Worm (Caenorhabditis elegans) whole organism, L1 larva: ENCODE results near the gene hlh-28.

Source experiments
- C04F5.9 ChIP-seq: sonication (generic microtip); optimal IDR thresholded peaks from 2 replicates; lab custom pipeline; 2016; ENCODE audit warnings: missing genetic modification characterization, missing compliant biosample characterization
- C16A3.4 ChIP-seq: fragments of 150-350 bp; optimal IDR thresholded peaks from 2 replicates; lab custom pipeline; 2014; ENCODE audit warnings: missing biosample characterization, missing genetic modification characterization
- F16B12.6 ChIP-seq: fragments of 150-350 bp; optimal IDR thresholded peaks from 2 replicates; lab custom pipeline; 2014; ENCODE audit warnings: missing biosample characterization, missing genetic modification characterization
- Y116A8C.19 ChIP-seq: sonication (generic microtip); optimal IDR thresholded peaks from 2 replicates; lab custom pipeline; 2016; ENCODE audit warnings: missing compliant biosample characterization, missing genetic modification characterization, borderline replicate concordance
- alr-1 ChIP-seq: fragments of 200-800 bp; sonication (Bioruptor generic); optimal IDR thresholded peaks from 2 replicates; lab custom pipeline; 2018; ENCODE audit warnings: borderline replicate concordance, mild to moderate bottlenecking, missing genetic modification characterization, missing compliant biosample characterization
- ama-1 ChIP-seq: fragments of 150-350 bp; optimal IDR thresholded peaks from 2 replicates; lab custom pipeline; 2014
- blmp-1 ChIP-seq: fragments of 150-350 bp; optimal IDR thresholded peaks from 2 replicates; lab custom pipeline; 2014; ENCODE audit warnings: missing biosample characterization, missing genetic modification characterization
- ceh-63 ChIP-seq: fragments of 200-800 bp; sonication (Bioruptor generic); optimal IDR thresholded peaks from 2 replicates; lab custom pipeline; 2018; ENCODE audit warnings: mild to moderate bottlenecking, missing genetic modification characterization, missing compliant biosample characterization
- ceh-8 ChIP-seq: fragments of 200-800 bp; sonication (Bioruptor generic); optimal IDR thresholded peaks from 2 replicates; lab custom pipeline; 2018; ENCODE audit warnings: mild to moderate bottlenecking, missing genetic modification characterization, moderate library complexity, missing compliant biosample characterization
- ceh-82 ChIP-seq, 3 experiments: fragments of 150-350 bp in 1 of 3; sonication (generic microtip) in 2 of 3; optimal IDR thresholded peaks; 2 replicates each; lab custom pipeline; 2014 to 2017; ENCODE audit warnings: missing biosample characterization in 3 of 3, missing genetic modification characterization in 3 of 3
- ceh-90 ChIP-seq: sonication (generic microtip); optimal IDR thresholded peaks from 2 replicates; lab custom pipeline; 2016; ENCODE audit warnings: missing genetic modification characterization, missing compliant biosample characterization
- dpl-1 ChIP-seq, 3 experiments: fragments of 150-350 bp in 2 of 3; sonication (generic microtip) in 1 of 3; optimal IDR thresholded peaks; 2 replicates each; lab custom pipeline; 2014 to 2017; ENCODE audit warnings: missing biosample characterization in 3 of 3, missing genetic modification characterization in 3 of 3, missing genetic modification reagents in 3 of 3
- dsc-1 ChIP-seq: sonication (generic microtip); optimal IDR thresholded peaks from 2 replicates; lab custom pipeline; 2016; ENCODE audit warnings: mild to moderate bottlenecking, missing genetic modification characterization, missing compliant biosample characterization
- efl-1 ChIP-seq, 4 experiments: fragments of 150-350 bp; optimal IDR thresholded peaks in 3 of 4; peaks in 1 of 4; 1 replicate in 1 of 4; 2 replicates in 3 of 4; lab custom pipeline; 2014; ENCODE audit warnings: missing biosample characterization in 2 of 4, missing genetic modification characterization in 2 of 4, missing genetic modification reagents in 2 of 4
- efl-3 ChIP-seq: fragments of 200-800 bp; sonication (Bioruptor generic); optimal IDR thresholded peaks from 2 replicates; lab custom pipeline; 2018; ENCODE audit warnings: mild to moderate bottlenecking, missing genetic modification characterization, missing compliant biosample characterization
- egl-27 ChIP-seq, 2 experiments: fragments of 150-350 bp in 1 of 2; sonication (generic microtip); optimal IDR thresholded peaks; 3 replicates each; lab custom pipeline; 2017 to 2018; ENCODE audit warnings: missing biosample characterization in 2 of 2, missing genetic modification characterization in 2 of 2, missing genetic modification reagents in 2 of 2
- elt-2 ChIP-seq: sonication (generic microtip); optimal IDR thresholded peaks from 2 replicates; lab custom pipeline; 2016; ENCODE audit warnings: missing genetic modification characterization, mild to moderate bottlenecking, inconsistent platforms, missing compliant biosample characterization, missing genetic modification reagents
- ets-5 ChIP-seq: fragments of 200-800 bp; sonication (Bioruptor generic); IDR thresholded peaks from 2 replicates; pipeline ENCODE4 v1.3.6; 2022; ENCODE audit warnings: missing genetic modification characterization, missing compliant biosample characterization
- fkh-8 ChIP-seq: sonication (generic microtip); optimal IDR thresholded peaks from 2 replicates; lab custom pipeline; 2016; ENCODE audit warnings: mild to moderate bottlenecking, missing genetic modification characterization, missing compliant biosample characterization
- grh-1 ChIP-seq: fragments of 200-800 bp; sonication (Bioruptor generic); IDR thresholded peaks from 2 replicates; pipeline ENCODE4 v1.3.6; 2022; ENCODE audit warnings: missing genetic modification reagents, missing genetic modification characterization, missing compliant biosample characterization
- hlh-17 ChIP-seq: fragments of 200-800 bp; sonication (Bioruptor generic); optimal IDR thresholded peaks from 2 replicates; lab custom pipeline; 2018; ENCODE audit warnings: missing genetic modification characterization, mild to moderate bottlenecking, missing compliant biosample characterization, moderate library complexity, borderline replicate concordance
- hlh-4 ChIP-seq: sonication (generic microtip); optimal IDR thresholded peaks from 2 replicates; lab custom pipeline; 2016; ENCODE audit warnings: mild to moderate bottlenecking, missing genetic modification characterization, missing compliant biosample characterization
- hpl-2 ChIP-seq: fragments of 150-350 bp; optimal IDR thresholded peaks from 2 replicates; lab custom pipeline; 2014; ENCODE audit warnings: missing biosample characterization, missing genetic modification reagents, missing genetic modification characterization
- irx-1 ChIP-seq: sonication (generic microtip); optimal IDR thresholded peaks from 2 replicates; lab custom pipeline; 2016; ENCODE audit warnings: missing genetic modification characterization, missing compliant biosample characterization
- isw-1 ChIP-seq: fragments of 200-800 bp; sonication (Bioruptor generic); IDR thresholded peaks from 2 replicates; pipeline ENCODE4 v1.3.6; 2022; ENCODE audit warnings: missing genetic modification characterization, missing compliant biosample characterization
- lin-14 ChIP-seq: fragments of 200-800 bp; sonication (Bioruptor generic); optimal IDR thresholded peaks from 2 replicates; lab custom pipeline; 2018; ENCODE audit warnings: mild to moderate bottlenecking, missing genetic modification characterization, moderate library complexity, missing compliant biosample characterization
- lin-15B ChIP-seq: fragments of 150-350 bp; sonication (generic microtip); optimal IDR thresholded peaks from 3 replicates; lab custom pipeline; 2014; ENCODE audit warnings: missing biosample characterization, missing genetic modification characterization
- lin-39 ChIP-seq: fragments of 150-350 bp; optimal IDR thresholded peaks from 2 replicates; lab custom pipeline; 2014; ENCODE audit warnings: missing biosample characterization, missing genetic modification reagents, missing genetic modification characterization
- lir-3 ChIP-seq: sonication (generic microtip); optimal IDR thresholded peaks from 2 replicates; lab custom pipeline; 2016; ENCODE audit warnings: mild to moderate bottlenecking, missing genetic modification characterization, moderate library complexity, missing compliant biosample characterization; ENCODE audit not compliant: poor library complexity
- mab-9 ChIP-seq: fragments of 200-800 bp; sonication (Bioruptor generic); IDR thresholded peaks from 2 replicates; pipeline ENCODE4 v1.3.6; 2022; ENCODE audit warnings: missing genetic modification reagents, missing genetic modification characterization, missing compliant biosample characterization
- mdl-1 ChIP-seq, 2 experiments: fragments of 150-350 bp; optimal IDR thresholded peaks; 2 replicates each; lab custom pipeline; 2014 to 2017; ENCODE audit warnings: missing biosample characterization in 2 of 2, missing genetic modification characterization in 2 of 2, inconsistent platforms in 1 of 2
- mef-2 ChIP-seq: fragments of 150-350 bp; optimal IDR thresholded peaks from 2 replicates; lab custom pipeline; 2014; ENCODE audit warnings: missing biosample characterization, missing genetic modification characterization
- mep-1 ChIP-seq: fragments of 150-350 bp; optimal IDR thresholded peaks from 2 replicates; lab custom pipeline; 2014; ENCODE audit warnings: missing biosample characterization, missing genetic modification characterization
- nhr-28 ChIP-seq: fragments of 150-350 bp; optimal IDR thresholded peaks from 2 replicates; lab custom pipeline; 2014; ENCODE audit warnings: missing biosample characterization, missing genetic modification characterization
- nhr-77 ChIP-seq: fragments of 150-350 bp; optimal IDR thresholded peaks from 2 replicates; lab custom pipeline; 2014; ENCODE audit warnings: missing biosample characterization, missing genetic modification characterization
- nhr-85 ChIP-seq: sonication (generic microtip); peaks from one replicate; lab custom pipeline; 2016; ENCODE audit warnings: missing genetic modification characterization, inconsistent platforms, missing compliant biosample characterization
- pax-3 ChIP-seq: fragments of 200-800 bp; sonication (Bioruptor generic); optimal IDR thresholded peaks from 2 replicates; lab custom pipeline; 2018; ENCODE audit warnings: mild to moderate bottlenecking, missing genetic modification characterization, moderate library complexity, missing compliant biosample characterization
- pqm-1 ChIP-seq: sonication (generic microtip); optimal IDR thresholded peaks from 3 replicates; lab custom pipeline; 2017; ENCODE audit warnings: missing biosample characterization, missing genetic modification characterization
- snu-23 ChIP-seq: sonication (generic microtip); optimal IDR thresholded peaks from 2 replicates; lab custom pipeline; 2016; ENCODE audit warnings: missing genetic modification characterization, missing compliant biosample characterization
- tlp-1 ChIP-seq: fragments of 150-350 bp; optimal IDR thresholded peaks from 2 replicates; lab custom pipeline; 2014; ENCODE audit warnings: missing biosample characterization, missing genetic modification characterization
- unc-130 ChIP-seq: fragments of 150-350 bp; optimal IDR thresholded peaks from 2 replicates; lab custom pipeline; 2017; ENCODE audit warnings: missing biosample characterization, missing genetic modification characterization, inconsistent platforms
- unc-30 ChIP-seq: sonication (generic microtip); optimal IDR thresholded peaks from 2 replicates; lab custom pipeline; 2017; ENCODE audit warnings: missing biosample characterization, missing genetic modification characterization
- unc-62 ChIP-seq: fragments of 150-350 bp; optimal IDR thresholded peaks from 2 replicates; lab custom pipeline; 2014; ENCODE audit warnings: missing biosample characterization, missing genetic modification reagents, missing genetic modification characterization
- unc-86 ChIP-seq: sonication (generic microtip); optimal IDR thresholded peaks from 2 replicates; lab custom pipeline; 2016; ENCODE audit warnings: missing genetic modification characterization, missing compliant biosample characterization
- unc-98 ChIP-seq: fragments of 200-800 bp; sonication (Bioruptor generic); IDR thresholded peaks from 2 replicates; pipeline ENCODE4 v1.3.6; 2022; ENCODE audit warnings: missing genetic modification characterization, missing compliant biosample characterization
- vab-15 ChIP-seq: sonication (generic microtip); optimal IDR thresholded peaks from 2 replicates; lab custom pipeline; 2017; ENCODE audit warnings: missing genotype, mild to moderate bottlenecking, missing genetic modification characterization, missing compliant biosample characterization
- zag-1 ChIP-seq: fragments of 150-350 bp; optimal IDR thresholded peaks from 2 replicates; lab custom pipeline; 2014; ENCODE audit warnings: missing biosample characterization, missing genetic modification characterization
- zip-4 ChIP-seq: fragments of 200-800 bp; sonication (Bioruptor generic); optimal IDR thresholded peaks from 2 replicates; lab custom pipeline; 2018; ENCODE audit warnings: mild to moderate bottlenecking, missing genetic modification characterization, moderate library complexity, missing compliant biosample characterization
- ztf-4 ChIP-seq: fragments of 150-350 bp; optimal IDR thresholded peaks from 2 replicates; lab custom pipeline; 2014; ENCODE audit warnings: missing biosample characterization, missing genetic modification characterization

The hlh-28 gene

ce11 chrX:17544349-17544936 lies 6.4 kb upstream of the hlh-28 start (continued):
- TF ChIP-seq egl-27 (tag; optimal IDR thresholded peaks at IDR 0.05; lab: Kevin White, UChicago), result no peak
- no peak for TF ChIP-seq ama-1 (lab: Kevin White, UChicago)
- TF ChIP-seq pqm-1, result no peak
- peak; percentile 67 for TF ChIP-seq lir-3
- TF ChIP-seq F16B12.6 (tag; lab: Kevin White, UChicago), result no peak
- peak; percentile 57 to 64 for TF ChIP-seq efl-1 (optimal IDR thresholded peaks at IDR 0.05; lab: Kevin White, UChicago)
- peak in 1 of 2 experiments; percentile 92 for TF ChIP-seq efl-1 (GFP tag; optimal IDR thresholded peaks at IDR 0.05 in 1 of 2; lab: Kevin White, UChicago)
- TF ChIP-seq grh-1, result peak; percentile 91
- peak; percentile 89 for TF ChIP-seq lin-14
- TF ChIP-seq dpl-1 (GFP tag; optimal IDR thresholded peaks at IDR 0.05; lab: Kevin White, UChicago), result peak in 2 of 3 experiments; percentile 8 to 19
- peak; percentile 78 for TF ChIP-seq lin-39
- peak; percentile 88 for TF ChIP-seq ceh-63
- TF ChIP-seq hlh-17 (GFP tag; lab: Kevin White, UChicago), result no peak
- TF ChIP-seq ets-5 (GFP tag; lab: Robert Waterston, UW), result 0 out of 2 replicates have a peak, but pooled peaks have one; percentile 86
- TF ChIP-seq unc-98, result peak; percentile 78
- peak; percentile 82 for TF ChIP-seq zip-4 (GFP tag; lab: Kevin White, UChicago)
- no peak for TF ChIP-seq nhr-28 (tag; lab: Kevin White, UChicago)
- TF ChIP-seq ceh-8 (GFP tag; lab: Kevin White, UChicago), result peak; percentile 92
- no peak for TF ChIP-seq unc-30
- peak; percentile 76 for TF ChIP-seq nhr-77
- peak; percentile 74 for TF ChIP-seq pax-3 (tag; lab: Kevin White, UChicago)
- no peak for TF ChIP-seq blmp-1 (tag; lab: Kevin White, UChicago)
- TF ChIP-seq efl-3 (GFP tag; lab: Kevin White, UChicago), result peak; percentile 59
- TF ChIP-seq hlh-4 (tag; lab: Kevin White, UChicago), result no peak
- TF ChIP-seq ceh-82 (tag; optimal IDR thresholded peaks at IDR 0.05; lab: Kevin White, UChicago), result peak; percentile 18 to 80 (median 76)
- TF ChIP-seq irx-1 (tag; lab: Kevin White, UChicago), result peak; percentile 90
- TF ChIP-seq lin-15B, result no peak
- peak; percentile 81 for TF ChIP-seq unc-86 (tag; lab: Kevin White, UChicago)
- TF ChIP-seq mdl-1 (tag; optimal IDR thresholded peaks at IDR 0.05; lab: Kevin White, UChicago), result peak in 1 of 2 experiments; percentile 36
- TF ChIP-seq C04F5.9 (tag; lab: Kevin White, UChicago), result peak; percentile 57
- TF ChIP-seq mep-1 (tag; lab: Kevin White, UChicago), result peak; percentile 88
- TF ChIP-seq zag-1 (tag; lab: Kevin White, UChicago), result no peak

- TF ChIP-seq efl-1 (optimal IDR thresholded peaks at IDR 0.05; lab: Kevin White, UChicago) (peak; percentile 25 to 38), efl-1 (GFP tag; optimal IDR thresholded peaks at IDR 0.05 in 1 of 2; lab: Kevin White, UChicago) (no peak), dsc-1 (tag; lab: Kevin White, UChicago) (peak; percentile 84), elt-2 (tag; lab: Kevin White, UChicago) (no peak), C04F5.9 (tag; lab: Kevin White, UChicago) (no peak), mab-9 (GFP tag; lab: Robert Waterston, UW) (peak; percentile 54; the same call in 1 of the 2 replicates), unc-86 (tag; lab: Kevin White, UChicago) (peak; percentile 29), ama-1 (lab: Kevin White, UChicago) (no peak), ztf-4 (no peak), lin-15B (no peak), hpl-2 (GFP tag; lab: Kevin White, UChicago) (no peak), vab-15 (tag; lab: Kevin White, UChicago) (no peak), ceh-90 (no peak), unc-62 (GFP tag; lab: Kevin White, UChicago) (no peak), grh-1 (peak; percentile 47; the same call in 1 of the 2 replicates), mdl-1 (tag; optimal IDR thresholded peaks at IDR 0.05; lab: Kevin White, UChicago) (no peak), blmp-1 (tag; lab: Kevin White, UChicago) (no peak), ceh-82 (tag; optimal IDR thresholded peaks at IDR 0.05; lab: Kevin White, UChicago) (peak in 2 of 3 experiments; percentile 25 to 37), nhr-85 (peak; percentile 77), C16A3.4 (peak; percentile 24), Y116A8C.19 (no peak), mef-2 (tag; lab: Kevin White, UChicago) (no peak), fkh-8 (tag; lab: Kevin White, UChicago) (peak; percentile 31), unc-130 (no peak), irx-1 (tag; lab: Kevin White, UChicago) (peak; percentile 34), isw-1 (GFP tag; lab: Robert Waterston, UW) (peak; percentile 31), snu-23 (GFP tag; lab: Kevin White, UChicago) (peak; percentile 77), alr-1 (no peak), egl-27 (tag; optimal IDR thresholded peaks at IDR 0.05; lab: Kevin White, UChicago) (no peak), tlp-1 (tag; lab: Kevin White, UChicago) (no peak)
Measured at ce11 chrX:17545498-17545897, 5.4 kb upstream of the hlh-28 start.
